Worm (Caenorhabditis elegans) whole organism, L2 larva: ENCODE data around the gene grd-14.

Experiments used
- C34F6.9 ChIP-seq: fragments of 150-350 bp; optimal IDR thresholded peaks from 2 replicates; lab custom pipeline; 2014; ENCODE audit warnings: missing biosample characterization, missing genetic modification characterization
- dmd-4 ChIP-seq: sonication (generic microtip); optimal IDR thresholded peaks from 2 replicates; lab custom pipeline; 2017; ENCODE audit warnings: missing biosample characterization, missing genetic modification characterization
- elt-3 ChIP-seq: sonication (generic microtip); optimal IDR thresholded peaks from 2 replicates; lab custom pipeline; 2017; ENCODE audit warnings: missing biosample characterization, missing genetic modification characterization
- mdl-1 ChIP-seq, 2 experiments: fragments of 150-350 bp in 1 of 2; sonication (generic microtip) in 1 of 2; optimal IDR thresholded peaks; 2 replicates each; lab custom pipeline; 2017; ENCODE audit warnings: missing biosample characterization in 2 of 2, missing genetic modification characterization in 2 of 2
- skn-1 ChIP-seq: sonication (generic microtip); optimal IDR thresholded peaks from 2 replicates; lab custom pipeline; 2017; ENCODE audit warnings: missing biosample characterization, missing genetic modification characterization

ce11 chrX:8545971-8546442 lies 46.2 kb downstream of the grd-14 start, which contains the start of gene sdha-1:
- TF ChIP-seq C34F6.9 (tag; lab: Kevin White, UChicago) (peak; percentile 94), dmd-4 (tag; lab: Kevin White, UChicago) (no peak), skn-1 (tag; lab: Kevin White, UChicago) (no peak), mdl-1 (tag; optimal IDR thresholded peaks at IDR 0.05; lab: Kevin White, UChicago) (peak; percentile 37 to 78), elt-3 (tag; lab: Kevin White, UChicago) (no peak)
